Worm (Caenorhabditis elegans) whole organism, L4/young adult: ENCODE measurements around the gene nstp-1.

ENCODE experiments used
- W03F9.2 ChIP-seq: fragments of 150-350 bp; optimal IDR thresholded peaks from 2 replicates; lab custom pipeline; 2014; ENCODE audit warnings: missing biosample characterization, missing genetic modification characterization
- dao-5 ChIP-seq: sonication (generic microtip); optimal IDR thresholded peaks from 2 replicates; lab custom pipeline; 2016; ENCODE audit warnings: missing genotype, missing genetic modification characterization, moderate library complexity, missing compliant biosample characterization
- him-1 ChIP-seq: sonication (generic microtip); optimal IDR thresholded peaks from 2 replicates; lab custom pipeline; 2016; ENCODE audit warnings: missing genotype, missing genetic modification reagents, missing genetic modification characterization, missing compliant biosample characterization

nstp-1 gene

ce11 chrIV:9032550-9032949 lies 47.9 kb downstream of the nstp-1 start, which contains the start of gene C53D6.6:
TSS of gene C53D6.6 (minus strand) at chrIV:9032667.
- TF ChIP-seq him-1 (tag; lab: Kevin White, UChicago) (no peak), W03F9.2 (no peak), dao-5 (tag; lab: Kevin White, UChicago) (no peak)

- no peak for TF ChIP-seq W03F9.2
- TF ChIP-seq dao-5 (tag; lab: Kevin White, UChicago), result no peak
- no peak for TF ChIP-seq him-1 (tag; lab: Kevin White, UChicago)
Measured at ce11 chrIV:9034340-9034739, 49.7 kb downstream of the nstp-1 start, which contains the start of gene C53D6.10. TSS of gene C53D6.10 (minus strand) at chrIV:9034440.
